Fruit fly (Drosophila melanogaster): ENCODE measurements around the gene CG12590.

The CG12590 gene

dm6 chr3R:5127790-5128243 is 31.6 kb upstream of the CG12590 start, which contains the start of gene RabGGTa (continued):
- TF ChIP-seq esg (GFP tag; conservative IDR thresholded peaks at IDR 0.05) (peak; percentile 67), CG17385 (GFP tag; optimal IDR thresholded peaks at IDR 0.05) (peak; percentile 67), hkb (optimal IDR thresholded peaks at IDR 0.05) (no peak), hkb (GFP tag; IDR thresholded peaks at IDR 0.05) (peak; percentile 77), CG32767 (GFP tag; IDR thresholded peaks at IDR 0.05) (0 out of 2 replicates have a peak, but pooled peaks have one; percentile 22), CG2120 (GFP tag; optimal IDR thresholded peaks at IDR 0.05) (peak; percentile 81), CG15514 (GFP tag; optimal IDR thresholded peaks at IDR 0.05) (peak; percentile 40), CG8924 (tag; optimal IDR thresholded peaks at IDR 0.05) (peak; percentile 77), CG9437 (GFP tag; optimal IDR thresholded peaks at IDR 0.05) (peak; percentile 51), CG8290 (GFP tag; optimal IDR thresholded peaks at IDR 0.05) (peak; percentile 31), CG8290 (tag; optimal IDR thresholded peaks at IDR 0.05) (peak; percentile 13 to 60), CG2712 (tag; optimal IDR thresholded peaks at IDR 0.05) (peak; percentile 76), p53 (GFP tag; optimal IDR thresholded peaks at IDR 0.05) (no peak), CG3163 (GFP tag; optimal IDR thresholded peaks at IDR 0.05) (peak; percentile 33), Dll (GFP tag; IDR thresholded peaks at IDR 0.05; ENCODE audit: partially characterized antibody) (no peak), CG12071 (GFP tag; optimal IDR thresholded peaks at IDR 0.05) (peak; percentile 31), tap (tag; optimal IDR thresholded peaks at IDR 0.05) (peak; percentile 59), CG13123 (GFP tag; optimal IDR thresholded peaks at IDR 0.05) (no peak), Oaz (GFP tag; IDR thresholded peaks at IDR 0.05) (peak; percentile 44), corto (GFP tag; optimal IDR thresholded peaks at IDR 0.05) (no peak), Tbp (GFP tag; optimal IDR thresholded peaks at IDR 0.05) (no peak), nau (GFP tag; optimal IDR thresholded peaks at IDR 0.05) (peak; percentile 14), Atf3 (GFP tag; optimal IDR thresholded peaks at IDR 0.05) (peak; percentile 58), NFAT (GFP tag; IDR thresholded peaks at IDR 0.05) (no peak), CG11696 (GFP tag; IDR thresholded peaks at IDR 0.05) (no peak), phol (tag; optimal IDR thresholded peaks at IDR 0.05) (peak; percentile 76), Hr3 (GFP tag; optimal IDR thresholded peaks at IDR 0.05) (peak; percentile 74), CG4854 (GFP tag; optimal IDR thresholded peaks at IDR 0.05) (peak; percentile 32), HHEX (GFP tag; optimal IDR thresholded peaks at IDR 0.05) (peak; percentile 50), Ssrp (tag; optimal IDR thresholded peaks at IDR 0.05) (peak; percentile 79), CG11695 (GFP tag; IDR thresholded peaks at IDR 0.05) (peak; percentile 63; the same call in 2 of the 3 replicates), prd (optimal IDR thresholded peaks at IDR 0.05) (no peak), prd (GFP tag; IDR thresholded peaks at IDR 0.05) (peak; percentile 84), Ravus (GFP tag; IDR thresholded peaks at IDR 0.05) (peak; percentile 24; the same call in 1 of the 2 replicates), sqz (GFP tag; optimal IDR thresholded peaks at IDR 0.05) (peak; percentile 29), ham (GFP tag; IDR thresholded peaks at IDR 0.05) (no peak), tll (GFP tag; optimal IDR thresholded peaks at IDR 0.05) (no peak), CG17912 (GFP tag; optimal IDR thresholded peaks at IDR 0.05) (peak; percentile 2), jigr1 (GFP tag; IDR thresholded peaks at IDR 0.05) (no peak), jumu (GFP tag; optimal IDR thresholded peaks at IDR 0.05) (peak; percentile 50), CG7987 (GFP tag; optimal IDR thresholded peaks at IDR 0.05) (no peak), CG15601 (tag; optimal IDR thresholded peaks at IDR 0.05) (peak; percentile 67), dpn (GFP tag; optimal IDR thresholded peaks at IDR 0.05) (peak; percentile 41 to 53), CG14710 (tag; optimal IDR thresholded peaks at IDR 0.05) (peak; percentile 71), CG13287 (GFP tag; IDR thresholded peaks at IDR 0.05; ENCODE audit: partially characterized antibody) (peak; percentile 7; the same call in 1 of the 2 replicates), tgo (GFP tag; IDR thresholded peaks at IDR 0.05) (peak; percentile 73), tup (GFP tag; optimal IDR thresholded peaks at IDR 0.05) (no peak), rib (GFP tag; IDR thresholded peaks at IDR 0.05) (no peak), ewg (GFP tag; optimal IDR thresholded peaks at IDR 0.05) (peak; percentile 39), CG10959 (GFP tag; IDR thresholded peaks at IDR 0.05) (peak; percentile 48; the same call in 1 of the 2 replicates), nmo (GFP tag; optimal IDR thresholded peaks at IDR 0.05) (peak; percentile 77)
